Fruit fly (Drosophila melanogaster) ovary, adult (tissue): Measurements from ENCODE around the gene CG3071.

Source experiments
- CG17801 ChIP-seq: fragments of 200-800 bp; optimal IDR thresholded peaks from 2 replicates; lab custom pipeline; 2019; ENCODE audit warnings: missing biosample characterization, mild to moderate bottlenecking, missing genetic modification characterization, moderate library complexity; ENCODE audit not compliant: partially characterized antibody

CG3071 gene

dm6 chrX:2303771-2304513, 41.3 kb downstream of the CG3071 start:
- peak; percentile 94 for TF ChIP-seq CG17801

DNA sequence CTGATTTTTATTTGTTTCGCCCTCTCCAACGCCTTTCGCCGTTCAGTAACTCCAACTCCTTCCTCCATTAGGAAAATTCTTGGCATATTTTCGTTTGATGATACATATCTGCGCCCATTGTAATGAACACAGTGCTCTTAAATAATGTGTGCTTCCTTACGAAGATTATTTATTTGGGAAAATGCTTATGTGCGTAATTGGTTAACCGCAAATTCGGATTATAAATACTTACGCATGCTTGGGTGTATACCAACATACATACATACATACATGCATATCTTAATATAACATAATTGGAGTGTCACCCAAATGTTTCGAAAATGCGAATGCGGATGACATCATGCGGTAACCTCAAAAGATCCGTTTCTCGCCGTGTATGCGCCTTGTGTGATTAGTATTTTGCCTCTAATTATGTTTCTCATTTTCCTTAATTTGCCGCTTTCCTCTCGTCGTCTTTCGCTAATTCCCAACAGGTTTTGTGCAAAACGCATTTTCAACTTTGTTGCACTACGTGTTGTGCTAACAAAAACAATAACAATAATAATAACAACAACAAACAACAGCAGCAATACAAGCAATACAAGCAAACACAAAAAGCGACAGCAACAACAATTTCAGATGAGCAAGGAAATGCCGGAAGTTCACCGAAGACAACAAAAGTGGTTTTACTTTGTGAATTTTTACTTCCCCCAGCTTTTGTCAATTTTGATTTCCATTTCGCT, 42.0 kb downstream of the CG3071 start:
- TF ChIP-seq CG17801, result no peak

DNA sequence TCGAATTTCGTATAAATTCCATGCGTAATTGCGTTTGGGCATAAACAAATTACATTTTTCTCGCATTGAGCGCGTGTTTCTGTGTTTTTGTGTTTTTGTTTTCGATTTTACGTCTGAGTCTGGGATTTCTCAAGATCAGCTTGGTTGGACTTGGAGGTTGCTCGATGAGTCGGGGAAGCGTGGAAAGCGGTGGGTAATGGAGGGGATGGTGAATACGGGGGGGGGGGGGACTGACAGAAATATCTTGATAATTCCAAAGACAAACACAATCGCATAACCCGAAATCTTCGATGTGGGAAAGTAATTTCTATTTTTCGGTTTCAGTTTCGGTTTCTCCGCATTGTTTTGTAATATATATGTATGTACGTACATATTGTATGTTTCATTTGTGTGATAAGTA, 42.6 kb downstream of the CG3071 start:
- no peak for TF ChIP-seq CG17801

- peak; percentile 69 for TF ChIP-seq CG17801
Measured at dm6 chrX:2305842-2306300, 43.2 kb downstream of the CG3071 start.

- TF ChIP-seq CG17801, result no peak
Measured at dm6 chrX:2306307-2306706, 43.7 kb downstream of the CG3071 start.

- no peak for TF ChIP-seq CG17801
Measured at dm6 chrX:2306760-2307159, 44.1 kb downstream of the CG3071 start.

- no peak for TF ChIP-seq CG17801
Measured at dm6 chrX:2307564-2307963, 44.9 kb downstream of the CG3071 start.

- TF ChIP-seq CG17801, result no peak
Measured at dm6 chrX:2308403-2308965, 45.8 kb downstream of the CG3071 start.
